Worm (Caenorhabditis elegans): Measurements from ENCODE around the gene abu-4.

Gene abu-4

ce11 chrV:2238012-2238411 lies 36.6 kb upstream of the abu-4 start:
- no peak for TF ChIP-seq unc-39 (tag; optimal IDR thresholded peaks at IDR 0.05)
- TF ChIP-seq egl-27 (tag; optimal IDR thresholded peaks at IDR 0.05), result no peak
- no peak for TF ChIP-seq elt-3 (tag; optimal IDR thresholded peaks at IDR 0.05)
- no peak for TF ChIP-seq eor-1 (tag; optimal IDR thresholded peaks at IDR 0.05)
- no peak for TF ChIP-seq fkh-10 (GFP tag; optimal IDR thresholded peaks at IDR 0.05)
- peak; percentile 57 for TF ChIP-seq pha-4 (tag; optimal IDR thresholded peaks at IDR 0.05)
- TF ChIP-seq pqm-1 (tag; optimal IDR thresholded peaks at IDR 0.05), result peak; percentile 8
- peak; percentile 26 for TF ChIP-seq elt-2 (tag; optimal IDR thresholded peaks at IDR 0.05)
- no peak for TF ChIP-seq ztf-4 (tag; optimal IDR thresholded peaks at IDR 0.05)
- TF ChIP-seq ama-1 (optimal IDR thresholded peaks at IDR 0.05), result no peak
- no peak for TF ChIP-seq zag-1 (tag; optimal IDR thresholded peaks at IDR 0.05)
- TF ChIP-seq snpc-4 (tag; optimal IDR thresholded peaks at IDR 0.05), result no peak

- no peak for TF ChIP-seq nhr-237 (tag; optimal IDR thresholded peaks at IDR 0.05)
- no peak for TF ChIP-seq ceh-9 (tag; optimal IDR thresholded peaks at IDR 0.05)
- TF ChIP-seq R02D3.7 (tag; optimal IDR thresholded peaks at IDR 0.05), result no peak
- no peak for TF ChIP-seq ama-1 (optimal IDR thresholded peaks at IDR 0.05)
- TF ChIP-seq elt-2 (tag; optimal IDR thresholded peaks at IDR 0.05), result peak; percentile 18
Measured at ce11 chrV:2242630-2243029, 32.0 kb upstream of the abu-4 start, which contains the start of gene cyp-33C3. TSS of gene cyp-33C3 (plus strand) at chrV:2242778.

ce11 chrV:2244751-2245150 lies 29.9 kb upstream of the abu-4 start, which contains the start of gene cyp-33C5:
TSS of gene cyp-33C5 (plus strand) at chrV:2245004.
- TF ChIP-seq aly-2 (tag; optimal IDR thresholded peaks at IDR 0.05) (no peak), unc-62 (GFP tag; optimal IDR thresholded peaks at IDR 0.05) (no peak), jun-1 (tag; optimal IDR thresholded peaks at IDR 0.05) (no peak), elt-3 (tag; optimal IDR thresholded peaks at IDR 0.05) (no peak), ceh-28 (tag; optimal IDR thresholded peaks at IDR 0.05) (peak; percentile 46), pqm-1 (tag; optimal IDR thresholded peaks at IDR 0.05) (peak; percentile 42), nhr-23 (tag; optimal IDR thresholded peaks at IDR 0.05) (peak; percentile 18), lin-15B (tag; optimal IDR thresholded peaks at IDR 0.05) (no peak), elt-2 (tag; optimal IDR thresholded peaks at IDR 0.05) (peak; percentile 36), ama-1 (optimal IDR thresholded peaks at IDR 0.05) (no peak), R02D3.7 (tag; optimal IDR thresholded peaks at IDR 0.05) (no peak), pha-4 (tag; optimal IDR thresholded peaks at IDR 0.05) (peak; percentile 77), nhr-12 (tag; optimal IDR thresholded peaks at IDR 0.05) (no peak)

- no peak for TF ChIP-seq hmg-11 (tag; optimal IDR thresholded peaks at IDR 0.05)
Measured at ce11 chrV:2249310-2249709, 25.3 kb upstream of the abu-4 start, which contains the start of gene cyp-33C6. TSS of gene cyp-33C6 (minus strand) at chrV:2249410.

ce11 chrV:2250126-2250590 lies 24.5 kb upstream of the abu-4 start, which contains the start of gene cyp-33C7:
TSS of gene cyp-33C7 (plus strand) at chrV:2250540.
- TF ChIP-seq lsy-12 (tag; optimal IDR thresholded peaks at IDR 0.05) (no peak), egl-5 (tag; optimal IDR thresholded peaks at IDR 0.05) (no peak), unc-62 (GFP tag; optimal IDR thresholded peaks at IDR 0.05) (no peak), pha-4 (tag; optimal IDR thresholded peaks at IDR 0.05) (peak; percentile 72), nhr-11 (tag; optimal IDR thresholded peaks at IDR 0.05) (no peak), nfya-1 (tag; optimal IDR thresholded peaks at IDR 0.05; ENCODE audit: insufficient read depth) (peak; percentile 20), nhr-23 (tag; optimal IDR thresholded peaks at IDR 0.05) (peak; percentile 19), mdl-1 (tag; optimal IDR thresholded peaks at IDR 0.05) (no peak), daf-12 (tag; optimal IDR thresholded peaks at IDR 0.05) (no peak), nhr-25 (tag; optimal IDR thresholded peaks at IDR 0.05) (no peak), nhr-67 (tag; optimal IDR thresholded peaks at IDR 0.05) (no peak), skn-1 (tag; optimal IDR thresholded peaks at IDR 0.05) (no peak), aly-2 (tag; optimal IDR thresholded peaks at IDR 0.05) (no peak), elt-2 (tag; optimal IDR thresholded peaks at IDR 0.05) (peak; percentile 78), ztf-11 (tag; optimal IDR thresholded peaks at IDR 0.05) (no peak), snpc-4 (tag; optimal IDR thresholded peaks at IDR 0.05) (no peak), ceh-16 (tag; optimal IDR thresholded peaks at IDR 0.05) (no peak), ceh-9 (tag; optimal IDR thresholded peaks at IDR 0.05) (no peak), fos-1 (tag; optimal IDR thresholded peaks at IDR 0.05) (no peak), pqm-1 (tag; optimal IDR thresholded peaks at IDR 0.05) (peak; percentile 68), lin-39 (tag; optimal IDR thresholded peaks at IDR 0.05) (no peak), nhr-76 (tag; optimal IDR thresholded peaks at IDR 0.05) (no peak), jun-1 (tag; optimal IDR thresholded peaks at IDR 0.05) (peak; percentile 71), nhr-77 (tag; optimal IDR thresholded peaks at IDR 0.05) (no peak), ceh-28 (tag; optimal IDR thresholded peaks at IDR 0.05) (peak; percentile 15), mml-1 (tag; optimal IDR thresholded peaks at IDR 0.05) (no peak), zag-1 (tag; optimal IDR thresholded peaks at IDR 0.05) (no peak), fkh-10 (GFP tag; optimal IDR thresholded peaks at IDR 0.05) (no peak), eor-1 (tag; optimal IDR thresholded peaks at IDR 0.05) (no peak)

Measured in whole organism, L3 larva.